Worm (Caenorhabditis elegans): ENCODE measurements around the gene pfas-1.

Gene pfas-1

DNA sequence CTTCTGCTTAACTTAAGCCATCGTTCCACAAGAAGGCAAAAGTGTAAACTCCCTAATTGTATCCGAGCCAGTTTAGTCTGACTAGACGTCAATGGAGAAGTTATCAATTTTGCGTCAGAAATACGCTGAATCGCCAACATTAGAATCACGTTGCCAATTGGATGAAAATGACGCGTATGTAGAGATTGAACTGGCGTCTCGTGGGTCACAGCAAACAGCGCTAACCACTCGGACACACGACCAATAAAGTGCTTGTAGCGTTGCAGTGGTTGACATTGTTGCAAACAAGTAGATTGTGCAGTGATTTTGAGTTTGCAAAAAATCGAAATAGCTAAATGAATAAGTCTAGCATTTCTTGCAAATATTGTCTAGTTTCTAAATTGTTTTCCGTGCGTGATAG is 46.5 kb upstream of the pfas-1 start (continued):
- peak; percentile 74 for TF ChIP-seq F57A8.1 (GFP tag; optimal IDR thresholded peaks at IDR 0.05)
- peak; percentile 94 for TF ChIP-seq athp-1 (tag; optimal IDR thresholded peaks at IDR 0.05)
- no peak for TF ChIP-seq nfya-2 (GFP tag; IDR thresholded peaks at IDR 0.05)
- peak; percentile 71 for TF ChIP-seq tlf-1 (GFP tag; optimal IDR thresholded peaks at IDR 0.05)
- peak; percentile 61 for TF ChIP-seq K12H6.12 (tag; optimal IDR thresholded peaks at IDR 0.05)
- TF ChIP-seq ztf-18 (tag; optimal IDR thresholded peaks at IDR 0.05): peak; percentile 89
- no peak for TF ChIP-seq hlh-26 (GFP tag; conservative IDR thresholded peaks at IDR 0.05)
- peak; percentile 4 for TF ChIP-seq ztf-26 (tag; optimal IDR thresholded peaks at IDR 0.05)
- peak; percentile 91 for TF ChIP-seq nfyb-1 (GFP tag; IDR thresholded peaks at IDR 0.05)
- TF ChIP-seq ztf-25 (GFP tag; IDR thresholded peaks at IDR 0.05): peak; percentile 88; the same call in 1 of the 2 replicates
- peak; percentile 97 for TF ChIP-seq lin-26 (GFP tag; IDR thresholded peaks at IDR 0.05)
- TF ChIP-seq sdz-38 (tag; optimal IDR thresholded peaks at IDR 0.05): no peak
- peak; percentile 66 for TF ChIP-seq pbrm-1 (GFP tag; IDR thresholded peaks at IDR 0.05)
- no peak for TF ChIP-seq lin-40 (tag; optimal IDR thresholded peaks at IDR 0.05)
- TF ChIP-seq Y53G8AR.9 (GFP tag; conservative IDR thresholded peaks at IDR 0.05): peak; percentile 77
- peak; percentile 91 for TF ChIP-seq rpc-1 (optimal IDR thresholded peaks at IDR 0.05)
- TF ChIP-seq rpc-1 (tag; optimal IDR thresholded peaks at IDR 0.05): peak; percentile 100
- peak; percentile 67 for TF ChIP-seq lsl-1 (GFP tag; optimal IDR thresholded peaks at IDR 0.05)
- peak; percentile 91 for TF ChIP-seq F52B5.7 (tag; optimal IDR thresholded peaks at IDR 0.05)
- TF ChIP-seq ceh-91 (GFP tag; IDR thresholded peaks at IDR 0.05): 0 out of 2 replicates have a peak, but pooled peaks have one; percentile 26
- TF ChIP-seq attf-5 (GFP tag; optimal IDR thresholded peaks at IDR 0.05): peak; percentile 81
- peak; percentile 23; the same call in 1 of the 2 replicates for TF ChIP-seq rcor-1 (GFP tag; IDR thresholded peaks at IDR 0.05)
- TF ChIP-seq ztf-22 (GFP tag; optimal IDR thresholded peaks at IDR 0.05): peak; percentile 53
- TF ChIP-seq nhr-179 (tag; optimal IDR thresholded peaks at IDR 0.05): no peak
- TF ChIP-seq C17E4.6 (GFP tag; IDR thresholded peaks at IDR 0.05): no peak
- peak; percentile 87 for TF ChIP-seq dox-1 (GFP tag; IDR thresholded peaks at IDR 0.05)
- TF ChIP-seq madf-6 (GFP tag; IDR thresholded peaks at IDR 0.05): peak; percentile 74; the same call in 1 of the 2 replicates
- peak in 1 of 3 experiments; percentile 75 for TF ChIP-seq lin-35 (GFP tag; optimal IDR thresholded peaks at IDR 0.05)
- peak; percentile 33 to 64 for TF ChIP-seq let-607 (tag; optimal IDR thresholded peaks at IDR 0.05)
- TF ChIP-seq nhr-120 (GFP tag; IDR thresholded peaks at IDR 0.05): 0 out of 2 replicates have a peak, but pooled peaks have one; percentile 55
- TF ChIP-seq lir-1 (GFP tag; conservative IDR thresholded peaks at IDR 0.05): no peak; the same call in 1 of the 2 replicates
- TF ChIP-seq Y56A3A.18 (GFP tag; IDR thresholded peaks at IDR 0.05): 0 out of 2 replicates have a peak, but pooled peaks have one; percentile 45
- peak; percentile 44 for TF ChIP-seq akir-1 (GFP tag; optimal IDR thresholded peaks at IDR 0.05)
- TF ChIP-seq unc-130 (GFP tag; optimal IDR thresholded peaks at IDR 0.05): peak; percentile 76
- peak; percentile 77 for TF ChIP-seq ets-4 (GFP tag; optimal IDR thresholded peaks at IDR 0.05)
- peak; percentile 95 for TF ChIP-seq die-1 (tag; optimal IDR thresholded peaks at IDR 0.05)
- TF ChIP-seq ceh-27 (GFP tag; optimal IDR thresholded peaks at IDR 0.05): peak; percentile 88
- peak; percentile 26 for TF ChIP-seq xnd-1 (tag; optimal IDR thresholded peaks at IDR 0.05)
- TF ChIP-seq F55B11.4 (tag; optimal IDR thresholded peaks at IDR 0.05; ENCODE audit: borderline replicate concordance, insufficient read depth): no peak
- TF ChIP-seq ceh-58 (GFP tag; IDR thresholded peaks at IDR 0.05): 0 out of 2 replicates have a peak, but pooled peaks have one; percentile 58
- peak; percentile 91 for TF ChIP-seq ztf-28 (GFP tag; IDR thresholded peaks at IDR 0.05)
- TF ChIP-seq Y67H2A.10 (GFP tag; conservative IDR thresholded peaks at IDR 0.05): peak; percentile 60; the same call in 1 of the 2 replicates
- TF ChIP-seq atf-7 (tag; optimal IDR thresholded peaks at IDR 0.05): peak; percentile 69
- 0 out of 2 replicates have a peak, but pooled peaks have one; percentile 34 for TF ChIP-seq egl-18 (GFP tag; IDR thresholded peaks at IDR 0.05)
- TF ChIP-seq lsy-27 (tag; optimal IDR thresholded peaks at IDR 0.05; ENCODE audit: borderline replicate concordance, insufficient read depth): peak; percentile 70
- TF ChIP-seq lag-1 (GFP tag; IDR thresholded peaks at IDR 0.05): no peak
- peak; percentile 85 for TF ChIP-seq ccch-3 (GFP tag; optimal IDR thresholded peaks at IDR 0.05)
- TF ChIP-seq T07F8.4 (tag; optimal IDR thresholded peaks at IDR 0.05): peak; percentile 87
